Worm (Caenorhabditis elegans): ENCODE measurements around the gene mtss-1.

mtss-1 gene

ce11 chrIII:8741276-8741860 is 26.7 kb upstream of the mtss-1 start, which contains the start of gene pdhk-2 (continued):
- TF ChIP-seq lin-15B (tag; optimal IDR thresholded peaks at IDR 0.05) (peak; percentile 33), zip-11 (GFP tag; IDR thresholded peaks at IDR 0.05) (no peak), hlh-11 (tag; optimal IDR thresholded peaks at IDR 0.05) (peak; percentile 94), fos-1 (tag; optimal IDR thresholded peaks at IDR 0.05) (no peak), unc-130 (GFP tag; optimal IDR thresholded peaks at IDR 0.05) (peak; percentile 53), aha-1 (tag) (peak; percentile 92), ces-1 (GFP tag; optimal IDR thresholded peaks at IDR 0.05) (no peak), lin-1 (GFP tag; IDR thresholded peaks at IDR 0.05) (peak; percentile 55; the same call in 1 of the 2 replicates), lin-29 (GFP tag; IDR thresholded peaks at IDR 0.05) (peak; percentile 79), hlh-30 (tag; optimal IDR thresholded peaks at IDR 0.05; ENCODE audit: insufficient read depth) (peak; percentile 87), tra-1 (GFP tag; IDR thresholded peaks at IDR 0.05) (peak; percentile 59; the same call in 1 of the 2 replicates), nhr-28 (tag; optimal IDR thresholded peaks at IDR 0.05) (peak; percentile 73), zip-2 (tag; optimal IDR thresholded peaks at IDR 0.05) (peak; percentile 65), pqm-1 (tag; optimal IDR thresholded peaks at IDR 0.05) (no peak), skn-1 (tag; optimal IDR thresholded peaks at IDR 0.05) (no peak), nhr-111 (GFP tag; optimal IDR thresholded peaks at IDR 0.05) (no peak), pha-4 (GFP tag; IDR thresholded peaks at IDR 0.05) (peak; percentile 80), pha-4 (tag; optimal IDR thresholded peaks at IDR 0.05) (peak; percentile 23)

ce11 chrIII:8741955-8742354 is 26.2 kb upstream of the mtss-1 start:
- TF ChIP-seq php-3 (GFP tag; IDR thresholded peaks at IDR 0.05) (no peak), arid-1 (GFP tag; conservative IDR thresholded peaks at IDR 0.05) (no peak), mes-2 (tag; optimal IDR thresholded peaks at IDR 0.05; ENCODE audit: poor library complexity, severe bottlenecking) (no peak), pha-4 (GFP tag; IDR thresholded peaks at IDR 0.05) (no peak), pha-4 (tag; optimal IDR thresholded peaks at IDR 0.05) (no peak), aha-1 (tag) (peak; percentile 80)

ce11 chrIII:8742584-8742983 is 25.5 kb upstream of the mtss-1 start:
- TF ChIP-seq spr-3 (GFP tag; optimal IDR thresholded peaks at IDR 0.05): no peak
- no peak for TF ChIP-seq set-16 (GFP tag; IDR thresholded peaks at IDR 0.05)
- TF ChIP-seq unc-62 (GFP tag; optimal IDR thresholded peaks at IDR 0.05 in 1 of 2): peak in 1 of 2 experiments; percentile 26
- TF ChIP-seq unc-62 (tag; optimal IDR thresholded peaks at IDR 0.05): no peak
- TF ChIP-seq ama-1 (optimal IDR thresholded peaks at IDR 0.05): no peak

- TF ChIP-seq fkh-10 (GFP tag; optimal IDR thresholded peaks at IDR 0.05) (peak; percentile 45), arid-1 (GFP tag; conservative IDR thresholded peaks at IDR 0.05) (no peak), nhr-11 (tag; optimal IDR thresholded peaks at IDR 0.05) (no peak)
These were observed 24.2 kb upstream of the mtss-1 start, which contains the start of gene ZK370.6 for ce11 chrIII:8743796-8744404. TSS of gene ZK370.6 (minus strand) at chrIII:8743846.

- TF ChIP-seq fkh-10 (GFP tag; optimal IDR thresholded peaks at IDR 0.05) (peak; percentile 76), nhr-77 (tag; optimal IDR thresholded peaks at IDR 0.05) (no peak)
These were observed 23.3 kb upstream of the mtss-1 start for ce11 chrIII:8744765-8745164.

- TF ChIP-seq madf-9 (GFP tag; conservative IDR thresholded peaks at IDR 0.05) (no peak), unc-62 (GFP tag; optimal IDR thresholded peaks at IDR 0.05 in 1 of 2) (peak in 1 of 2 experiments; percentile 95), unc-62 (tag; optimal IDR thresholded peaks at IDR 0.05) (no peak)
These were observed 22.9 kb upstream of the mtss-1 start for ce11 chrIII:8745214-8745613.
